Worm (Caenorhabditis elegans) whole organism, early embryonic: ENCODE measurements around the gene pas-2.

Experiments
- B0310.2 ChIP-seq: sonication (generic microtip); optimal IDR thresholded peaks from 2 replicates; lab custom pipeline; 2016; ENCODE audit warnings: mild to moderate bottlenecking, missing genetic modification characterization, missing compliant biosample characterization
- aly-1 ChIP-seq: sonication (generic microtip); optimal IDR thresholded peaks from 2 replicates; lab custom pipeline; 2016; ENCODE audit warnings: missing genetic modification characterization, missing compliant biosample characterization
- ceh-13 ChIP-seq: fragments of 200-800 bp; sonication (Bioruptor generic); optimal IDR thresholded peaks from 2 replicates; lab custom pipeline; 2018; ENCODE audit warnings: mild to moderate bottlenecking, missing genetic modification characterization, missing compliant biosample characterization
- hmbx-1 ChIP-seq: sonication (generic microtip); optimal IDR thresholded peaks from 2 replicates; lab custom pipeline; 2016; ENCODE audit warnings: mild to moderate bottlenecking, missing genetic modification characterization, missing compliant biosample characterization
- hmg-4 ChIP-seq: fragments of 200-800 bp; sonication (Bioruptor generic); optimal IDR thresholded peaks from 2 replicates; lab custom pipeline; 2018; ENCODE audit warnings: mild to moderate bottlenecking, missing genetic modification characterization, missing compliant biosample characterization
- hnd-1 ChIP-seq: sonication (generic microtip); optimal IDR thresholded peaks from 2 replicates; lab custom pipeline; 2016; ENCODE audit warnings: missing genetic modification characterization, missing compliant biosample characterization
- pes-1 ChIP-seq: fragments of 200-800 bp; sonication (Bioruptor generic); IDR thresholded peaks from 2 replicates; pipeline ENCODE4 v1.3.6; 2022; ENCODE audit warnings: missing genetic modification reagents, missing genetic modification characterization, missing compliant biosample characterization
- sea-1 ChIP-seq: fragments of 200-800 bp; sonication (Bioruptor generic); conservative IDR thresholded peaks from 2 replicates; pipeline ENCODE4 v1.3.6; 2022; ENCODE audit warnings: missing genetic modification characterization, missing compliant biosample characterization
- tbx-37 ChIP-seq: fragments of 200-800 bp; sonication (Bioruptor generic); conservative IDR thresholded peaks from 2 replicates; pipeline ENCODE4 v1.3.6; 2022; ENCODE audit warnings: missing genetic modification reagents, missing genetic modification characterization, missing compliant biosample characterization
- tra-4 ChIP-seq: sonication (generic microtip); optimal IDR thresholded peaks from 2 replicates; lab custom pipeline; 2017; ENCODE audit warnings: missing genetic modification characterization, missing compliant biosample characterization

DNA sequence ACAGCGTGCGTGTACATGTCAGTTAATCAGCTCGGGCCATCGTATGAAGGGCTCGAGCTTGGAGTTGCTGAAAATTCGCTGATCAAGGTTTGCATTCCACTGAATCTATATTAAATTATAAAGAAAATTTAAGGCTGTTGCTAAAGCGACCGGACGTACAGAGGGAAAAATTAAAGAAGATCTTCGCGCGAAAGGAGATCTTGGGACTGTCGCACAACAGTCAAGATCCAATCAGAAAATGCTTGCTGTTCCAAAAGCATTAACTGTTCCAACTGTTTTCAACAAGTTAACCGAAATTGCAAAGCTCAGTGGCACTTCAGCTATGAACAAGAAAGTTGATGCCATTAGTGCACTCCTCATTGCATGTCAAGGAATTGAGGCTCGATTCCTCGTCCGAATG, 44.2 kb downstream of the pas-2 start:
- TF ChIP-seq hmg-4 (GFP tag; lab: Kevin White, UChicago) (no peak), tra-4 (tag; lab: Kevin White, UChicago) (no peak), hmbx-1 (no peak), tbx-37 (GFP tag; lab: Robert Waterston, UW) (no peak), sea-1 (GFP tag; lab: Robert Waterston, UW) (no peak), pes-1 (GFP tag; lab: Robert Waterston, UW) (no peak), ceh-13 (GFP tag; lab: Kevin White, UChicago) (no peak), hnd-1 (no peak), aly-1 (tag; lab: Kevin White, UChicago) (no peak), B0310.2 (no peak)
